Worm (Caenorhabditis elegans) whole organism, early embryonic: ENCODE data around the gene taf-11.3.

ENCODE experiments used
- B0310.2 ChIP-seq: sonication (generic microtip); optimal IDR thresholded peaks from 2 replicates; lab custom pipeline; 2016; ENCODE audit warnings: mild to moderate bottlenecking, missing genetic modification characterization, missing compliant biosample characterization
- F13C5.2 ChIP-seq: sonication (generic microtip); optimal IDR thresholded peaks from 2 replicates; lab custom pipeline; 2017; ENCODE audit warnings: mild to moderate bottlenecking, missing genetic modification characterization, inconsistent platforms, missing compliant biosample characterization
- aly-1 ChIP-seq: sonication (generic microtip); optimal IDR thresholded peaks from 2 replicates; lab custom pipeline; 2016; ENCODE audit warnings: missing genetic modification characterization, missing compliant biosample characterization
- ama-1 ChIP-seq: fragments of 150-350 bp; optimal IDR thresholded peaks from 2 replicates; lab custom pipeline; 2014
- ceh-13 ChIP-seq: fragments of 200-800 bp; sonication (Bioruptor generic); optimal IDR thresholded peaks from 2 replicates; lab custom pipeline; 2018; ENCODE audit warnings: mild to moderate bottlenecking, missing genetic modification characterization, missing compliant biosample characterization
- ceh-36 ChIP-seq: sonication (generic microtip); optimal IDR thresholded peaks from 2 replicates; lab custom pipeline; 2016; ENCODE audit warnings: missing genetic modification characterization, inconsistent platforms, missing compliant biosample characterization
- ets-7 ChIP-seq: sonication (generic microtip); optimal IDR thresholded peaks from 2 replicates; lab custom pipeline; 2016; ENCODE audit warnings: missing genotype, missing genetic modification characterization, missing compliant biosample characterization
- flt-1 ChIP-seq: fragments of 200-800 bp; sonication (Bioruptor generic); IDR thresholded peaks from 2 replicates; pipeline ENCODE4 v1.3.6; 2022; ENCODE audit warnings: missing genetic modification characterization, missing compliant biosample characterization
- hmbx-1 ChIP-seq: sonication (generic microtip); optimal IDR thresholded peaks from 2 replicates; lab custom pipeline; 2016; ENCODE audit warnings: mild to moderate bottlenecking, missing genetic modification characterization, missing compliant biosample characterization
- hmg-4 ChIP-seq: fragments of 200-800 bp; sonication (Bioruptor generic); optimal IDR thresholded peaks from 2 replicates; lab custom pipeline; 2018; ENCODE audit warnings: mild to moderate bottlenecking, missing genetic modification characterization, missing compliant biosample characterization
- hnd-1 ChIP-seq: sonication (generic microtip); optimal IDR thresholded peaks from 2 replicates; lab custom pipeline; 2016; ENCODE audit warnings: missing genetic modification characterization, missing compliant biosample characterization
- pes-1 ChIP-seq: fragments of 200-800 bp; sonication (Bioruptor generic); IDR thresholded peaks from 2 replicates; pipeline ENCODE4 v1.3.6; 2022; ENCODE audit warnings: missing genetic modification reagents, missing genetic modification characterization, missing compliant biosample characterization
- scrt-1 ChIP-seq: fragments of 200-800 bp; sonication (Bioruptor generic); IDR thresholded peaks from 2 replicates; pipeline ENCODE4 v1.3.6; 2022; ENCODE audit warnings: missing genetic modification characterization, missing compliant biosample characterization
- sea-1 ChIP-seq: fragments of 200-800 bp; sonication (Bioruptor generic); conservative IDR thresholded peaks from 2 replicates; pipeline ENCODE4 v1.3.6; 2022; ENCODE audit warnings: missing genetic modification characterization, missing compliant biosample characterization
- tbx-11 ChIP-seq: fragments of 200-800 bp; sonication (Bioruptor generic); IDR thresholded peaks from 2 replicates; pipeline ENCODE4 v1.3.6; 2022; ENCODE audit warnings: missing genetic modification characterization, missing compliant biosample characterization
- tbx-37 ChIP-seq: fragments of 200-800 bp; sonication (Bioruptor generic); conservative IDR thresholded peaks from 2 replicates; pipeline ENCODE4 v1.3.6; 2022; ENCODE audit warnings: missing genetic modification reagents, missing genetic modification characterization, missing compliant biosample characterization
- tra-4 ChIP-seq: sonication (generic microtip); optimal IDR thresholded peaks from 2 replicates; lab custom pipeline; 2017; ENCODE audit warnings: missing genetic modification characterization, missing compliant biosample characterization

Gene taf-11.3

DNA sequence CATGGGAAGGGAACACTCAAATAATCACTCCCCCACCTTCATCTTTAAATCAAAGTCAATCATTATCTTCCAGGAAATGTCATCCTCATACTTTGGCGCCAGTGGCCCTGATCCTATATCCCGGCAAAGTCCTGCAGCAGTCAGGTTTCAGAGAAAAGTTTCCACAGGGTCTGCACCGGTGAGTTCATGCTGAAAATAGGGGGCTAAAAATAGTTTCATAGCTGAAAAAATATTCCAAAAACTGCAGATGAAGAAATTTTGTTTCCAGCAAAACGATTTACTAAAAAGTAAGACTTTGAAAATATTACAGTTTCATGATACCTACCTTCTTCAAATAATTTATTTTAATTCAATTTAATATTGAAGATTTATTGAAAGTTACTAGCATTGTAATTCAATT is 17.0 kb downstream of the taf-11.3 start, which contains the start of gene ptr-25:
TSS of gene ptr-25 (plus strand) at position 73 of the 400 bp plus-strand sequence.
- TF ChIP-seq ets-7 (tag; lab: Kevin White, UChicago) (no peak), tbx-11 (GFP tag; lab: Robert Waterston, UW) (no peak), ama-1 (no peak), F13C5.2 (tag; lab: Kevin White, UChicago) (no peak), hnd-1 (tag; lab: Kevin White, UChicago) (no peak), aly-1 (tag; lab: Kevin White, UChicago) (no peak), hmbx-1 (tag; lab: Kevin White, UChicago) (no peak), hmg-4 (no peak), tra-4 (tag; lab: Kevin White, UChicago) (no peak)

- TF ChIP-seq tbx-11 (GFP tag; lab: Robert Waterston, UW), result no peak
- TF ChIP-seq ceh-13 (GFP tag; lab: Kevin White, UChicago), result no peak
- TF ChIP-seq F13C5.2 (tag; lab: Kevin White, UChicago), result no peak
- no peak for TF ChIP-seq hmbx-1 (tag; lab: Kevin White, UChicago)
- no peak for TF ChIP-seq B0310.2 (tag; lab: Kevin White, UChicago)
- TF ChIP-seq ama-1, result no peak
- TF ChIP-seq ets-7 (tag; lab: Kevin White, UChicago), result no peak
- TF ChIP-seq sea-1 (GFP tag; lab: Robert Waterston, UW), result no peak
- no peak for TF ChIP-seq scrt-1 (GFP tag; lab: Robert Waterston, UW)
- TF ChIP-seq hmg-4, result no peak
- no peak for TF ChIP-seq pes-1
- no peak for TF ChIP-seq flt-1
- no peak for TF ChIP-seq tra-4 (tag; lab: Kevin White, UChicago)
These were observed 18.6 kb downstream of the taf-11.3 start for ce11 chrIII:10486455-10486854.

DNA sequence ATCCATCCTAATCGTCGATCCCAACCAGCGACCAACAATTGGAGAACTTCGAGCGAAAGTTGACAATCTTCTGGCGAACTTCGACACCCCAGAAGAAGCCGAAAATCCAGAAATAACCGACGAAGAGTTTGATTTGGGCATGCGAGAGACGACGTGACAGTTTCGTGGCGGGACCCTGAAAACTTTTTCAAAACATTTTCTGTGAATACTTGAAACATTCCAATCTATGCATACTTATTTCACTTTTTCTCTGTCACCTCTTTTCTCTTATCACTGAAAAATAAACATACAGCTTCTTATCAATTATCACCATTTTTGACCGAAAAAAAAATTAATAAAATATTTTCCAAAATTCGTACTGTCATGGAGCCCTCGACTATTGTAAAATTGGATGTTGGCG is 23.1 kb downstream of the taf-11.3 start, which contains the start of gene D2045.8:
TSS of gene D2045.8 (plus strand) at position 301 of the 400 bp plus-strand sequence.
- TF ChIP-seq sea-1 (GFP tag; lab: Robert Waterston, UW) (no peak), ets-7 (tag; lab: Kevin White, UChicago) (no peak), ceh-36 (tag; lab: Kevin White, UChicago) (no peak), ceh-13 (GFP tag; lab: Kevin White, UChicago) (no peak), aly-1 (tag; lab: Kevin White, UChicago) (no peak), B0310.2 (tag; lab: Kevin White, UChicago) (no peak), ama-1 (no peak)

ce11 chrIII:10481497-10481896 is 23.6 kb downstream of the taf-11.3 start:
- TF ChIP-seq F13C5.2 (tag; lab: Kevin White, UChicago) (no peak), tbx-37 (GFP tag; lab: Robert Waterston, UW) (no peak), hnd-1 (tag; lab: Kevin White, UChicago) (no peak)

ce11 chrIII:10479180-10479579 is 25.9 kb downstream of the taf-11.3 start, which contains the start of gene D2045.7:
Gene D2045.7, plus strand, starts transcription at chrIII:10479480.
- TF ChIP-seq flt-1 (no peak), hmbx-1 (tag; lab: Kevin White, UChicago) (no peak), ets-7 (tag; lab: Kevin White, UChicago) (no peak), hmg-4 (no peak), ceh-36 (tag; lab: Kevin White, UChicago) (no peak), ceh-13 (GFP tag; lab: Kevin White, UChicago) (no peak), scrt-1 (GFP tag; lab: Robert Waterston, UW) (no peak), sea-1 (GFP tag; lab: Robert Waterston, UW) (no peak), hnd-1 (tag; lab: Kevin White, UChicago) (no peak), ama-1 (no peak), tbx-11 (GFP tag; lab: Robert Waterston, UW) (no peak), B0310.2 (tag; lab: Kevin White, UChicago) (no peak)

- TF ChIP-seq tbx-11 (GFP tag; lab: Robert Waterston, UW), result no peak
These were observed 30.1 kb downstream of the taf-11.3 start, which contains the start of gene D2045.9 for ce11 chrIII:10474945-10475344. Gene D2045.9, plus strand, starts transcription at chrIII:10475245.

ce11 chrIII:10470927-10471326 is 34.1 kb downstream of the taf-11.3 start, which contains the start of gene cul-1:
Gene cul-1, plus strand, starts transcription at chrIII:10471237.
- TF ChIP-seq hmg-4, result no peak
- no peak for TF ChIP-seq pes-1
- no peak for TF ChIP-seq sea-1 (GFP tag; lab: Robert Waterston, UW)
- no peak for TF ChIP-seq tbx-11 (GFP tag; lab: Robert Waterston, UW)
- no peak for TF ChIP-seq scrt-1 (GFP tag; lab: Robert Waterston, UW)
- TF ChIP-seq flt-1, result no peak
- no peak for TF ChIP-seq ceh-36 (tag; lab: Kevin White, UChicago)
- no peak for TF ChIP-seq ets-7 (tag; lab: Kevin White, UChicago)
- no peak for TF ChIP-seq F13C5.2 (tag; lab: Kevin White, UChicago)
- TF ChIP-seq hmbx-1 (tag; lab: Kevin White, UChicago), result no peak
- TF ChIP-seq tbx-37 (GFP tag; lab: Robert Waterston, UW), result no peak
- TF ChIP-seq ama-1, result no peak

ce11 chrIII:10469574-10470055 is 35.4 kb downstream of the taf-11.3 start, which contains the start of gene D2045.5:
Gene D2045.5, minus strand, starts transcription at chrIII:10469624.
- TF ChIP-seq tbx-37 (GFP tag; lab: Robert Waterston, UW) (no peak), F13C5.2 (tag; lab: Kevin White, UChicago) (no peak), ceh-13 (GFP tag; lab: Kevin White, UChicago) (no peak), scrt-1 (GFP tag; lab: Robert Waterston, UW) (no peak)
